Fruit fly (Drosophila melanogaster): ENCODE measurements around the gene Nph.

Gene Nph

DNA sequence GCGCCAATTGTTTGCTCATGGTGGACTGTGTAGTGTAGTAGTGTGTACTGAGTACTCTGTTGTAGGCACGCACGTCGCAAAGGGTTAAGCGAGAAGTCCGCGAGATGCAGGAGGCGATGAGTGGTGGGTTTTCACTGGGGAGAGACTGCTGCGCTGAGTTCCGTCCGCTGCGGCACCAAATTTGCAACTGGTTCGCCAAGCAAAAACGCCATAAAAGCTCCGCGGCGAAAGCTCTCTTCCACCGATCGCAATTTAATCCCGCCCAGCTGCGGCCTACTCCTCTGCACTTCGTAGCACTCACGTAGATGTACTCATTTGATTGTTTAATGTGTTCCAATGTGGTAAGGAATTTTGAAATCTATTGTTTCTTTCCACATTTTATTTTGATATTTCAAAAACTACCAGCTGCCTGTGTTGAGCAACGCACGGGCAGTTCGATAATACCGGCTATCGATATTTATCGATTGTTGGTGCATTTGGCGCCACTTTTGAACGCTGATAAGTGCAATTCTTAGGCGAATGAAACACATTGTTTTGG lies 10.4 kb upstream of the Nph start, which contains the start of gene CG7920:
Gene CG7920, minus strand, starts transcription at position 308 of the 538 bp plus-strand sequence.
- TF ChIP-seq CG34367 (tag; optimal IDR thresholded peaks at IDR 0.05): peak; percentile 7
- 0 out of 3 replicates have a peak, but pooled peaks have one; percentile 36 for TF ChIP-seq CG4496 (GFP tag; IDR thresholded peaks at IDR 0.05)
- no peak for TF ChIP-seq CG10348 (GFP tag; IDR thresholded peaks at IDR 0.05)
- no peak for TF ChIP-seq CG9948 (tag; optimal IDR thresholded peaks at IDR 0.05)
- TF ChIP-seq gl (tag; optimal IDR thresholded peaks at IDR 0.05): no peak
- no peak for TF ChIP-seq CG14655 (GFP tag; optimal IDR thresholded peaks at IDR 0.05)
- TF ChIP-seq CG32121 (GFP tag; IDR thresholded peaks at IDR 0.05): 0 out of 2 replicates have a peak, but pooled peaks have one; percentile 24
- peak; percentile 44; the same call in 1 of the 2 replicates for TF ChIP-seq CG12605 (GFP tag; IDR thresholded peaks at IDR 0.05)
- no peak for TF ChIP-seq fd96Ca (GFP tag; IDR thresholded peaks at IDR 0.05)
- no peak for TF ChIP-seq CG15710 (tag; optimal IDR thresholded peaks at IDR 0.05)
- TF ChIP-seq Pif1A (GFP tag; optimal IDR thresholded peaks at IDR 0.05): no peak
- TF ChIP-seq EcR (GFP tag; optimal IDR thresholded peaks at IDR 0.05): no peak
- no peak for TF ChIP-seq rn (GFP tag; IDR thresholded peaks at IDR 0.05)
- no peak for TF ChIP-seq CG8159 (tag; optimal IDR thresholded peaks at IDR 0.05)
- no peak for TF ChIP-seq Pif1B (GFP tag; optimal IDR thresholded peaks at IDR 0.05)
- peak; percentile 45 for TF ChIP-seq CG13204 (GFP tag; optimal IDR thresholded peaks at IDR 0.05)
- no peak for TF ChIP-seq Snoo (tag; optimal IDR thresholded peaks at IDR 0.05)
- TF ChIP-seq D1 (tag; optimal IDR thresholded peaks at IDR 0.05): no peak
- peak; percentile 6 for TF ChIP-seq CG17806 (tag; optimal IDR thresholded peaks at IDR 0.05)
- TF ChIP-seq CG8301 (tag; optimal IDR thresholded peaks at IDR 0.05): peak; percentile 6
- peak; percentile 40; the same call in 1 of the 2 replicates for TF ChIP-seq Ets98B (GFP tag; IDR thresholded peaks at IDR 0.05)

DNA sequence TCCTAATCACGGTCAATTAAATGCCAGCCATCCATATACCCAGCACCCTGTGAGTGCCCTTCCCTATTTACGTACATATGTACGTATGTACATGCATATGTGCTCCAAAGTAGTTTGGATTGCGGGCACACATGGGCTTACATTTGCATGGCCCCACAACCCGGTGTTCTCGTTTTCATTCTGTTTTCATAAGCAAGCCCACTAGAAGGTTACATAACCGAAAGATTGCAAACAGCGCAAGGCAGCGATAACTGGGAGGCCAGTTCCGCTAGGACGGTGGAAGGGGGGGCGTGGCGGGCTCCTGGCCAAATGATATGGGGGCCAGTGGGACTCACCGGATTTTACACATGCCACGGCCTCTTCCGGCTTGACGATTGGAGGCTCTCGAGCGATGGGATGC lies 9.8 kb upstream of the Nph start:
- TF ChIP-seq gl (tag; optimal IDR thresholded peaks at IDR 0.05) (no peak), Pif1A (GFP tag; optimal IDR thresholded peaks at IDR 0.05) (no peak), fd96Ca (GFP tag; IDR thresholded peaks at IDR 0.05) (no peak), rn (GFP tag; IDR thresholded peaks at IDR 0.05) (no peak), CG8301 (tag; optimal IDR thresholded peaks at IDR 0.05) (no peak), CG15710 (tag; optimal IDR thresholded peaks at IDR 0.05) (no peak), D1 (tag; optimal IDR thresholded peaks at IDR 0.05) (no peak), Snoo (tag; optimal IDR thresholded peaks at IDR 0.05) (no peak), CG14655 (GFP tag; optimal IDR thresholded peaks at IDR 0.05) (no peak)

dm6 chr3R:30013909-30014308 lies 9.2 kb upstream of the Nph start:
- TF ChIP-seq Snoo (tag; optimal IDR thresholded peaks at IDR 0.05): peak; percentile 3
- TF ChIP-seq Ets98B (GFP tag; IDR thresholded peaks at IDR 0.05): peak; percentile 77
- TF ChIP-seq CG12605 (GFP tag; IDR thresholded peaks at IDR 0.05): peak; percentile 87
- peak; percentile 40 for TF ChIP-seq CG8159 (tag; optimal IDR thresholded peaks at IDR 0.05)
- no peak for TF ChIP-seq CG10348 (GFP tag; IDR thresholded peaks at IDR 0.05)
- TF ChIP-seq CG8301 (tag; optimal IDR thresholded peaks at IDR 0.05): peak; percentile 48
- peak; percentile 58 for TF ChIP-seq CG14655 (GFP tag; optimal IDR thresholded peaks at IDR 0.05)
- TF ChIP-seq fd96Ca (GFP tag; IDR thresholded peaks at IDR 0.05): peak; percentile 39; the same call in 2 of the 3 replicates
- no peak; the same call in 1 of the 2 replicates for TF ChIP-seq CG32121 (GFP tag; IDR thresholded peaks at IDR 0.05)
- peak; percentile 18 for TF ChIP-seq CG15710 (tag; optimal IDR thresholded peaks at IDR 0.05)
- no peak for TF ChIP-seq CG9948 (tag; optimal IDR thresholded peaks at IDR 0.05)
- peak; percentile 64 for TF ChIP-seq Pif1B (GFP tag; optimal IDR thresholded peaks at IDR 0.05)
- TF ChIP-seq CG17806 (tag; optimal IDR thresholded peaks at IDR 0.05): peak; percentile 47
- no peak for TF ChIP-seq rn (GFP tag; IDR thresholded peaks at IDR 0.05)
- TF ChIP-seq CG4496 (GFP tag; IDR thresholded peaks at IDR 0.05): peak; percentile 54; the same call in 1 of the 3 replicates
- TF ChIP-seq gl (tag; optimal IDR thresholded peaks at IDR 0.05): peak; percentile 94
- TF ChIP-seq Pif1A (GFP tag; optimal IDR thresholded peaks at IDR 0.05): peak; percentile 76
- peak; percentile 23 for TF ChIP-seq CG34367 (tag; optimal IDR thresholded peaks at IDR 0.05)
- TF ChIP-seq EcR (GFP tag; optimal IDR thresholded peaks at IDR 0.05): no peak
- peak; percentile 78 for TF ChIP-seq CG13204 (GFP tag; optimal IDR thresholded peaks at IDR 0.05)

DNA sequence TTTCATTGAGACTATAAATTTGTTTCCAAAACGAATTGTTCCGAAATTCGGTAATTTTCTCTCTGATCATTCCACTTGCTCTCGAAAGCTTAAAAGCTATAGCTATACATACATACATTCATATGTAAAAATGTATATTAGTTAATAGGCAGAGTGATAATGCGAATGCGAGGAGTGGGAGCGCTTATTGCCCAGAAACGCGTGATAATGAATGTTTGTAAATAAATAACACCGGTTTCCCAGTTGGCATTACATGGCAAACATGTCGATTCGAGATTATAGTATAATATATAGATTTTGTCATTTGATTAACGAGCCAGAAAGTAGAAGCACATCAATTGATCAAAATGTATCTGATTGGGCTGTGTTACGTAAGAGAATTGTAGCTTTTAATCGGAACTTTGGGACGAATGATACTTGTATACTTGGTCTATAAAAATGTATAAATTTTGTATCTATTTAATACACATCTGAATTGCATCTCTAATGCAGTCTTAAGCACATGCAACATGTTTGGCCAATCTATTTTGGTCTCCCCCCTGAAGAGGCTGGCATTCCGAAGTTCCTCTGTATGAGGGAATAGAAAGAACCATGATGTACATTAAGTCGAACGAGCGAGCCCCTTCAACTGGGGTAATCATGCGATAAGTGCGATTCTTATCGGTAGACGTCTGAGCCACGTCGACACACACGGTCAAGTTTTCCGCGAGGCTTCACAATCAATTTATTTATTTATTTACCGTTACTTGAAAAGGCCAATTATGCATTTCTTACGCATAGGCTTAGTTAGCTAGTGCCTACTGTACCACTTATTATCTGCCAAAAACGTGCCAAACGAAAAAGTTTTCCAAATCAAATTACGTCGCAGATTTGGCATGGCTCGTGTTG lies 8.2 kb upstream of the Nph start:
- no peak for TF ChIP-seq gl (tag; optimal IDR thresholded peaks at IDR 0.05)
- no peak for TF ChIP-seq CG17806 (tag; optimal IDR thresholded peaks at IDR 0.05)
- no peak for TF ChIP-seq D1 (tag; optimal IDR thresholded peaks at IDR 0.05)
- no peak for TF ChIP-seq CG12605 (GFP tag; IDR thresholded peaks at IDR 0.05)
- peak; percentile 38 for TF ChIP-seq CG8301 (tag; optimal IDR thresholded peaks at IDR 0.05)
- peak; percentile 64 for TF ChIP-seq CG32121 (GFP tag; IDR thresholded peaks at IDR 0.05)
- TF ChIP-seq CG4496 (GFP tag; IDR thresholded peaks at IDR 0.05): peak; percentile 72
- TF ChIP-seq Ets98B (GFP tag; IDR thresholded peaks at IDR 0.05): peak; percentile 66; the same call in 1 of the 2 replicates
- peak; percentile 32; the same call in 1 of the 2 replicates for TF ChIP-seq rn (GFP tag; IDR thresholded peaks at IDR 0.05)
- peak; percentile 68; the same call in 2 of the 3 replicates for TF ChIP-seq fd96Ca (GFP tag; IDR thresholded peaks at IDR 0.05)
- no peak for TF ChIP-seq CG15710 (tag; optimal IDR thresholded peaks at IDR 0.05)
- TF ChIP-seq CG14655 (GFP tag; optimal IDR thresholded peaks at IDR 0.05): peak; percentile 58
- no peak for TF ChIP-seq CG13204 (GFP tag; optimal IDR thresholded peaks at IDR 0.05)

dm6 chr3R:30009173-30009572 lies 4.5 kb upstream of the Nph start, which contains the start of gene CG7912:
CG7912 (minus strand) TSS chr3R:30009189.
- TF ChIP-seq CG14655 (GFP tag; optimal IDR thresholded peaks at IDR 0.05) (no peak), D1 (tag; optimal IDR thresholded peaks at IDR 0.05) (no peak), EcR (GFP tag; optimal IDR thresholded peaks at IDR 0.05) (no peak), CG34367 (tag; optimal IDR thresholded peaks at IDR 0.05) (no peak), gl (tag; optimal IDR thresholded peaks at IDR 0.05) (no peak), CG13204 (GFP tag; optimal IDR thresholded peaks at IDR 0.05) (no peak), Pif1B (GFP tag; optimal IDR thresholded peaks at IDR 0.05) (no peak), CG9948 (tag; optimal IDR thresholded peaks at IDR 0.05) (no peak), Ets98B (GFP tag; IDR thresholded peaks at IDR 0.05) (no peak), rn (GFP tag; IDR thresholded peaks at IDR 0.05) (no peak), CG8301 (tag; optimal IDR thresholded peaks at IDR 0.05) (no peak), CG17806 (tag; optimal IDR thresholded peaks at IDR 0.05) (no peak), CG4496 (GFP tag; IDR thresholded peaks at IDR 0.05) (no peak), CG10348 (GFP tag; IDR thresholded peaks at IDR 0.05) (no peak), CG12605 (GFP tag; IDR thresholded peaks at IDR 0.05) (no peak), Pif1A (GFP tag; optimal IDR thresholded peaks at IDR 0.05) (no peak), CG8159 (tag; optimal IDR thresholded peaks at IDR 0.05) (no peak), CG32121 (GFP tag; IDR thresholded peaks at IDR 0.05) (no peak), CG15710 (tag; optimal IDR thresholded peaks at IDR 0.05) (no peak), fd96Ca (GFP tag; IDR thresholded peaks at IDR 0.05) (no peak)
